Worm (Caenorhabditis elegans): ENCODE data around the gene ZK637.4.

- no peak for TF ChIP-seq F49E8.2 (tag; optimal IDR thresholded peaks at IDR 0.05; ENCODE audit: insufficient read depth)
- TF ChIP-seq madf-6 (GFP tag; IDR thresholded peaks at IDR 0.05), result no peak
- TF ChIP-seq T07F8.4 (tag; optimal IDR thresholded peaks at IDR 0.05), result no peak
- TF ChIP-seq ccch-3 (GFP tag; optimal IDR thresholded peaks at IDR 0.05), result no peak
- TF ChIP-seq ama-1 (optimal IDR thresholded peaks at IDR 0.05), result no peak
- no peak for TF ChIP-seq ama-1 (GFP tag; optimal IDR thresholded peaks at IDR 0.05)
- no peak for TF ChIP-seq Y95B8A.8 (GFP tag; IDR thresholded peaks at IDR 0.05)
- TF ChIP-seq bed-2 (GFP tag; IDR thresholded peaks at IDR 0.05), result no peak
- no peak for TF ChIP-seq sdz-38 (tag; optimal IDR thresholded peaks at IDR 0.05)
- TF ChIP-seq unc-130 (GFP tag; optimal IDR thresholded peaks at IDR 0.05), result no peak
- TF ChIP-seq pha-4 (tag; optimal IDR thresholded peaks at IDR 0.05), result no peak
- TF ChIP-seq mcd-1 (GFP tag; IDR thresholded peaks at IDR 0.05), result no peak
- no peak for TF ChIP-seq ets-4 (GFP tag; optimal IDR thresholded peaks at IDR 0.05)
- TF ChIP-seq let-526 (GFP tag; IDR thresholded peaks at IDR 0.05), result no peak
- no peak for TF ChIP-seq gei-17 (GFP tag; optimal IDR thresholded peaks at IDR 0.05)
Measured at ce11 chrIII:8919784-8920183, 26.2 kb downstream of the ZK637.4 start, which contains the start of gene ZK637.15.
